Fruit fly (Drosophila melanogaster) whole organism, embryonic: Measurements from ENCODE around the gene CG31729.
A peak's percentile ranks its signal among the peaks of the same experiment; 100 is the strongest.

Experiments
- Asciz ChIP-seq: fragments of 200-800 bp; sonication (Bioruptor generic); optimal IDR thresholded peaks from 2 replicates; lab custom pipeline; 2017; ENCODE audit warnings: missing biosample characterization, mild to moderate bottlenecking, missing genetic modification characterization, missing genetic modification reagents
- Atf-2 ChIP-seq: fragments of 200-800 bp; sonication (Bioruptor generic); optimal IDR thresholded peaks from 2 replicates; lab custom pipeline; 2016; ENCODE audit warnings: missing biosample characterization, missing genetic modification characterization
- CG10147 ChIP-seq: fragments of 200-800 bp; sonication (Bioruptor generic); optimal IDR thresholded peaks from 2 replicates; lab custom pipeline; 2019; ENCODE audit warnings: missing biosample characterization, mild to moderate bottlenecking, missing genetic modification characterization, moderate library complexity
- CG1024 ChIP-seq: fragments of 200-800 bp; sonication (Bioruptor generic); IDR thresholded peaks from 2 replicates; pipeline ENCODE4 v1.3.6; 2022; ENCODE audit warnings: missing biosample characterization, missing genetic modification characterization
- CG10462 ChIP-seq: fragments of 200-800 bp; sonication (Bioruptor generic); optimal IDR thresholded peaks from 2 replicates; lab custom pipeline; 2016; ENCODE audit warnings: missing biosample characterization, missing genetic modification characterization
- CG10543 ChIP-seq: fragments of 200-800 bp; sonication (Bioruptor generic); optimal IDR thresholded peaks from 3 replicates; lab custom pipeline; 2017; ENCODE audit warnings: missing biosample characterization, mild to moderate bottlenecking, missing genetic modification characterization, moderate library complexity
- CG12744 ChIP-seq: fragments of 200-800 bp; sonication (Bioruptor generic); optimal IDR thresholded peaks from 2 replicates; lab custom pipeline; 2016; ENCODE audit warnings: missing biosample characterization, missing genetic modification characterization
- CG2875 ChIP-seq: fragments of 200-800 bp; sonication (Bioruptor generic); optimal IDR thresholded peaks from 2 replicates; lab custom pipeline; 2017; ENCODE audit warnings: missing biosample characterization, mild to moderate bottlenecking, missing genetic modification characterization, missing genetic modification reagents
- CG32767 ChIP-seq: fragments of 200-800 bp; sonication (Bioruptor generic); IDR thresholded peaks from 2 replicates; pipeline ENCODE4 v1.3.6; 2022; ENCODE audit warnings: missing biosample characterization, missing genetic modification characterization
- CG4328 ChIP-seq: fragments of 200-800 bp; sonication (Bioruptor generic); optimal IDR thresholded peaks from 3 replicates; lab custom pipeline; 2017; ENCODE audit warnings: missing biosample characterization, missing genetic modification reagents, missing genetic modification characterization
- CG6272 ChIP-seq: fragments of 200-800 bp; sonication (Bioruptor generic); IDR thresholded peaks from 2 replicates; pipeline ENCODE4 v1.3.6; 2022; ENCODE audit warnings: missing biosample characterization, missing genetic modification characterization
- CG7928 ChIP-seq: fragments of 200-800 bp; sonication (Bioruptor generic); optimal IDR thresholded peaks from 2 replicates; lab custom pipeline; 2017; ENCODE audit warnings: missing biosample characterization, mild to moderate bottlenecking, missing genetic modification characterization
- CG9609 ChIP-seq: fragments of 200-800 bp; sonication (Bioruptor generic); optimal IDR thresholded peaks from 3 replicates; lab custom pipeline; 2016; ENCODE audit warnings: missing biosample characterization, missing genetic modification characterization
- Dip2 ChIP-seq: fragments of 200-800 bp; sonication (Bioruptor generic); IDR thresholded peaks from 2 replicates; pipeline ENCODE4 v1.3.6; 2022; ENCODE audit warnings: missing biosample characterization, missing genetic modification characterization
- Doc2 ChIP-seq: fragments of 200-800 bp; sonication (Bioruptor generic); IDR thresholded peaks from 2 replicates; pipeline ENCODE4 v1.3.6; 2022; ENCODE audit warnings: missing biosample characterization, missing genetic modification characterization
- Dp ChIP-seq: fragments of 200-800 bp; sonication (Bioruptor generic); optimal IDR thresholded peaks from 2 replicates; lab custom pipeline; 2018; ENCODE audit warnings: missing biosample characterization, mild to moderate bottlenecking, missing genetic modification characterization, moderate library complexity
- Hmx ChIP-seq: fragments of 200-800 bp; sonication (Bioruptor generic); optimal IDR thresholded peaks from 2 replicates; lab custom pipeline; 2016; ENCODE audit warnings: missing biosample characterization, missing genetic modification characterization
- Hr3 ChIP-seq: fragments of 200-800 bp; sonication (Bioruptor generic); optimal IDR thresholded peaks from 3 replicates; lab custom pipeline; 2016; ENCODE audit warnings: missing biosample characterization, missing genetic modification characterization
- Jarid2 ChIP-seq: fragments of 200-800 bp; sonication (Bioruptor generic); optimal IDR thresholded peaks from 3 replicates; lab custom pipeline; 2017; ENCODE audit warnings: mild to moderate bottlenecking, missing biosample characterization, missing genetic modification reagents, missing genetic modification characterization
- Med ChIP-seq: fragments of 200-800 bp; sonication (Bioruptor generic); peaks from one replicate; lab custom pipeline; 2016; ENCODE audit warnings: missing biosample characterization, missing genetic modification characterization, mild to moderate bottlenecking, inconsistent platforms, moderate library complexity
- Meics ChIP-seq: fragments of 200-800 bp; sonication (Bioruptor generic); optimal IDR thresholded peaks from 2 replicates; lab custom pipeline; 2017; ENCODE audit warnings: missing biosample characterization, mild to moderate bottlenecking, missing genetic modification characterization
- Oaz ChIP-seq: fragments of 200-800 bp; sonication (Bioruptor generic); IDR thresholded peaks from 2 replicates; pipeline ENCODE4 v1.3.6; 2022; ENCODE audit warnings: missing biosample characterization, missing genetic modification characterization
- Pdp1 ChIP-seq, 2 experiments: fragments of 200-800 bp; sonication (Bioruptor generic); optimal IDR thresholded peaks; 3 replicates each; lab custom pipeline; 2016; ENCODE audit warnings: missing biosample characterization in 2 of 2, missing genetic modification characterization in 2 of 2, mild to moderate bottlenecking in 1 of 2, moderate library complexity in 1 of 2
- Sin3A ChIP-seq: fragments of >200 bp; optimal IDR thresholded peaks from 2 replicates; lab custom pipeline; 2018
- Trl ChIP-seq, 3 experiments: fragments of >200 bp in 2 of 3; fragments of 200-800 bp in 1 of 3; sonication (Bioruptor generic) in 1 of 3; optimal IDR thresholded peaks; 2 replicates in 1 of 3; 3 replicates in 2 of 3; lab custom pipeline; 2016 to 2017; ENCODE audit warnings: missing biosample characterization in 1 of 3, missing genetic modification characterization in 1 of 3
- Xbp1 ChIP-seq: fragments of 200-800 bp; sonication (Bioruptor generic); optimal IDR thresholded peaks from 3 replicates; lab custom pipeline; 2016; ENCODE audit warnings: missing biosample characterization, mild to moderate bottlenecking, missing genetic modification characterization
- cg ChIP-seq: fragments of 200-800 bp; sonication (Bioruptor generic); optimal IDR thresholded peaks from 3 replicates; lab custom pipeline; 2019; ENCODE audit warnings: missing biosample characterization, mild to moderate bottlenecking, missing genetic modification characterization, moderate library complexity
- chinmo ChIP-seq: fragments of 200-800 bp; sonication (Bioruptor generic); IDR thresholded peaks from 4 replicates; pipeline ENCODE4 v1.3.6; 2022; ENCODE audit warnings: missing biosample characterization, missing genetic modification characterization; ENCODE audit not compliant: partially characterized antibody
- gem ChIP-seq: fragments of 200-800 bp; sonication (Bioruptor generic); optimal IDR thresholded peaks from 2 replicates; lab custom pipeline; 2019; ENCODE audit warnings: missing biosample characterization, mild to moderate bottlenecking, missing genetic modification characterization, moderate library complexity
- h ChIP-seq: fragments of >200 bp; optimal IDR thresholded peaks from 2 replicates; lab custom pipeline; 2017
- jing ChIP-seq: fragments of 200-800 bp; sonication (Bioruptor generic); optimal IDR thresholded peaks from 2 replicates; lab custom pipeline; 2018; ENCODE audit warnings: missing biosample characterization, mild to moderate bottlenecking, missing genetic modification characterization
- knrl ChIP-seq: fragments of 200-800 bp; sonication (Bioruptor generic); IDR thresholded peaks from 3 replicates; pipeline ENCODE4 v1.3.6; 2022; ENCODE audit warnings: missing biosample characterization, missing genetic modification characterization; ENCODE audit not compliant: partially characterized antibody
- nerfin-2 ChIP-seq: fragments of 200-800 bp; sonication (Bioruptor generic); IDR thresholded peaks from 2 replicates; pipeline ENCODE4 v1.3.6; 2022; ENCODE audit warnings: missing biosample characterization, missing genetic modification characterization; ENCODE audit not compliant: partially characterized antibody
- onecut ChIP-seq: fragments of 200-800 bp; sonication (Bioruptor generic); IDR thresholded peaks from 2 replicates; pipeline ENCODE4 v1.3.6; 2022; ENCODE audit warnings: missing biosample characterization, missing genetic modification characterization
- pfk ChIP-seq: fragments of 200-800 bp; sonication (Bioruptor generic); optimal IDR thresholded peaks from 2 replicates; lab custom pipeline; 2018; ENCODE audit warnings: missing biosample characterization, mild to moderate bottlenecking, missing genetic modification characterization, moderate library complexity
- ro ChIP-seq: fragments of 200-800 bp; sonication (Bioruptor generic); IDR thresholded peaks from 2 replicates; pipeline ENCODE4 v1.3.6; 2022; ENCODE audit warnings: missing biosample characterization, missing genetic modification characterization
- run ChIP-seq: fragments of 200-800 bp; sonication (Bioruptor generic); optimal IDR thresholded peaks from 3 replicates; lab custom pipeline; 2018; ENCODE audit warnings: missing biosample characterization, mild to moderate bottlenecking, missing genetic modification characterization
- seq ChIP-seq: fragments of 200-800 bp; sonication (Bioruptor generic); IDR thresholded peaks from 2 replicates; pipeline ENCODE4 v1.3.6; 2022; ENCODE audit warnings: missing biosample characterization, missing genetic modification characterization
- unc-4 ChIP-seq: fragments of 200-800 bp; sonication (Bioruptor generic); IDR thresholded peaks from 2 replicates; pipeline ENCODE4 v1.3.6; 2022; ENCODE audit warnings: missing biosample characterization, missing genetic modification characterization; ENCODE audit not compliant: partially characterized antibody
- yki ChIP-seq: fragments of >200 bp; optimal IDR thresholded peaks from 3 replicates; lab custom pipeline; 2018

CG31729 gene

dm6 chr2L:13296703-13297230 lies 7.0 kb downstream of the CG31729 start (continued):
- TF ChIP-seq onecut (peak; percentile 92), Atf-2 (GFP tag; lab: Kevin White, UChicago) (no peak), CG1024 (GFP tag; lab: Robert Waterston, UW) (no peak), CG4328 (GFP tag; lab: Kevin White, UChicago) (no peak), unc-4 (no peak), jing (GFP tag; lab: Kevin White, UChicago) (no peak), gem (tag; lab: Kevin White, UChicago) (no peak), yki (lab: Kevin White, UChicago) (no peak), CG10543 (GFP tag; lab: Kevin White, UChicago) (no peak), Dip2 (GFP tag; lab: Robert Waterston, UW) (no peak), cg (GFP tag; lab: Kevin White, UChicago) (peak; percentile 49), seq (GFP tag; lab: Robert Waterston, UW) (no peak), Meics (GFP tag; lab: Kevin White, UChicago) (no peak), Dp (GFP tag; lab: Kevin White, UChicago) (no peak), knrl (GFP tag; lab: Robert Waterston, UW) (no peak), Pdp1 (GFP tag; optimal IDR thresholded peaks at IDR 0.05; lab: Kevin White, UChicago) (no peak), Oaz (GFP tag; lab: Robert Waterston, UW) (no peak), Trl (optimal IDR thresholded peaks at IDR 0.05; lab: Kevin White, UChicago) (peak in 1 of 2 experiments; percentile 16), Trl (GFP tag; optimal IDR thresholded peaks at IDR 0.05; lab: Kevin White, UChicago) (no peak), h (lab: Kevin White, UChicago) (no peak), pfk (GFP tag; lab: Kevin White, UChicago) (no peak), Hmx (GFP tag; lab: Kevin White, UChicago) (no peak), CG10462 (no peak), chinmo (GFP tag; lab: Robert Waterston, UW) (0 out of 4 replicates have a peak, but pooled peaks have one; percentile 21), CG7928 (GFP tag; lab: Kevin White, UChicago) (no peak), CG2875 (GFP tag; lab: Kevin White, UChicago) (no peak), Jarid2 (GFP tag; lab: Kevin White, UChicago) (no peak)

- TF ChIP-seq Asciz (no peak), Med (GFP tag; lab: Kevin White, UChicago) (no peak), CG12744 (no peak), Xbp1 (GFP tag; lab: Kevin White, UChicago) (no peak), CG32767 (GFP tag; lab: Robert Waterston, UW) (no peak), CG6272 (GFP tag; lab: Robert Waterston, UW) (no peak), Hr3 (GFP tag; lab: Kevin White, UChicago) (no peak), nerfin-2 (GFP tag; lab: Robert Waterston, UW) (no peak), CG10147 (no peak), Doc2 (GFP tag; lab: Robert Waterston, UW) (no peak), run (no peak), ro (GFP tag; lab: Robert Waterston, UW) (no peak), Sin3A (lab: Kevin White, UChicago) (no peak), CG9609 (no peak)
Measured at dm6 chr2L:13304488-13304887, 14.7 kb downstream of the CG31729 start, which contains the start of gene CG16825. CG16825 (plus strand) TSS chr2L:13304788.
